Worm (Caenorhabditis elegans) whole organism, young adult: Measurements from ENCODE around the gene Y54G2A.16.

Experiments used
- B0019.2 ChIP-seq: fragments of 200-800 bp; sonication (Bioruptor generic); conservative IDR thresholded peaks from 2 replicates; pipeline ENCODE4 v1.3.6; 2022; ENCODE audit warnings: missing genetic modification reagents, missing genetic modification characterization, missing compliant biosample characterization
- C06A6.2 ChIP-seq: fragments of 200-800 bp; sonication (Bioruptor generic); conservative IDR thresholded peaks from 2 replicates; pipeline ENCODE4 v1.3.6; 2022; ENCODE audit warnings: missing genetic modification characterization, missing compliant biosample characterization
- F49E8.2 ChIP-seq: sonication (generic microtip); optimal IDR thresholded peaks from 3 replicates; lab custom pipeline; 2017; ENCODE audit warnings: missing genetic modification characterization, mild to moderate bottlenecking, missing compliant biosample characterization, antibody characterized with exemption, moderate library complexity; ENCODE audit not compliant: insufficient read depth
- Y53F4B.3 ChIP-seq: fragments of 200-800 bp; sonication (Bioruptor generic); IDR thresholded peaks from 2 replicates; pipeline ENCODE4 v1.3.6; 2022; ENCODE audit warnings: missing genetic modification reagents, missing genetic modification characterization, missing compliant biosample characterization
- Y53G8AR.9 ChIP-seq: fragments of 200-800 bp; sonication (Bioruptor generic); conservative IDR thresholded peaks from 2 replicates; pipeline ENCODE4 v1.3.6; 2022; ENCODE audit warnings: missing genetic modification reagents, missing genetic modification characterization, missing compliant biosample characterization
- Y79H2A.3 ChIP-seq: fragments of 200-800 bp; sonication (Bioruptor generic); conservative IDR thresholded peaks from 2 replicates; pipeline ENCODE4 v1.3.6; 2022; ENCODE audit warnings: missing genetic modification reagents, missing genetic modification characterization, missing compliant biosample characterization
- ZK185.1 ChIP-seq: sonication (generic microtip); optimal IDR thresholded peaks from 2 replicates; lab custom pipeline; 2016; ENCODE audit warnings: mild to moderate bottlenecking, missing genetic modification characterization, missing compliant biosample characterization; ENCODE audit not compliant: poor library complexity, severe bottlenecking
- atf-7 ChIP-seq: sonication (generic microtip); optimal IDR thresholded peaks from 2 replicates; lab custom pipeline; 2017; ENCODE audit warnings: mild to moderate bottlenecking, missing genetic modification characterization, missing compliant biosample characterization
- attf-3 ChIP-seq: fragments of 200-800 bp; sonication (Bioruptor generic); conservative IDR thresholded peaks from 2 replicates; pipeline ENCODE4 v1.3.6; 2022; ENCODE audit warnings: missing genetic modification reagents, missing genetic modification characterization, missing compliant biosample characterization
- attf-5 ChIP-seq: fragments of 200-800 bp; sonication (Bioruptor generic); optimal IDR thresholded peaks from 2 replicates; lab custom pipeline; 2018; ENCODE audit warnings: mild to moderate bottlenecking, missing genetic modification characterization, missing compliant biosample characterization
- attf-6 ChIP-seq: fragments of 200-800 bp; sonication (Bioruptor generic); IDR thresholded peaks from 2 replicates; pipeline ENCODE4 v1.3.6; 2022; ENCODE audit warnings: missing genetic modification reagents, missing genetic modification characterization, missing compliant biosample characterization
- bed-2 ChIP-seq: fragments of 200-800 bp; sonication (Bioruptor generic); IDR thresholded peaks from 2 replicates; pipeline ENCODE4 v1.3.6; 2022; ENCODE audit warnings: missing genetic modification reagents, missing genetic modification characterization, missing compliant biosample characterization
- ccch-3 ChIP-seq: fragments of 200-800 bp; sonication (Bioruptor generic); optimal IDR thresholded peaks from 2 replicates; lab custom pipeline; 2018; ENCODE audit warnings: mild to moderate bottlenecking, missing genetic modification characterization, missing compliant biosample characterization
- egl-18 ChIP-seq: fragments of 200-800 bp; sonication (Bioruptor generic); IDR thresholded peaks from 2 replicates; pipeline ENCODE4 v1.3.6; 2022; ENCODE audit warnings: missing genetic modification reagents, missing genetic modification characterization, missing compliant biosample characterization
- ekl-4 ChIP-seq: fragments of 200-800 bp; sonication (Bioruptor generic); IDR thresholded peaks from 2 replicates; pipeline ENCODE4 v1.3.6; 2022; ENCODE audit warnings: missing genetic modification reagents, missing genetic modification characterization, missing compliant biosample characterization
- ets-4 ChIP-seq: fragments of 200-800 bp; sonication (Bioruptor generic); optimal IDR thresholded peaks from 2 replicates; lab custom pipeline; 2018; ENCODE audit warnings: mild to moderate bottlenecking, missing genetic modification characterization, missing compliant biosample characterization
- gei-17 ChIP-seq: fragments of 200-800 bp; sonication (Bioruptor generic); optimal IDR thresholded peaks from 2 replicates; lab custom pipeline; 2018; ENCODE audit warnings: mild to moderate bottlenecking, missing genetic modification characterization, missing compliant biosample characterization
- hmg-1.2 ChIP-seq: fragments of 200-800 bp; sonication (Bioruptor generic); IDR thresholded peaks from 2 replicates; pipeline ENCODE4 v1.3.6; 2022; ENCODE audit warnings: missing genetic modification reagents, missing genetic modification characterization, missing compliant biosample characterization
- hrde-1 ChIP-seq: sonication (generic microtip); optimal IDR thresholded peaks from 2 replicates; lab custom pipeline; 2016; ENCODE audit warnings: missing genetic modification characterization, mild to moderate bottlenecking, missing compliant biosample characterization, moderate library complexity, missing genotype, missing genetic modification reagents, borderline replicate concordance
- let-526 ChIP-seq: fragments of 200-800 bp; sonication (Bioruptor generic); IDR thresholded peaks from 2 replicates; pipeline ENCODE4 v1.3.6; 2022; ENCODE audit warnings: missing genetic modification reagents, missing genetic modification characterization, missing compliant biosample characterization
- lin-26 ChIP-seq: fragments of 200-800 bp; sonication (Bioruptor generic); IDR thresholded peaks from 2 replicates; pipeline ENCODE4 v1.3.6; 2022; ENCODE audit warnings: missing genetic modification reagents, missing genetic modification characterization, missing compliant biosample characterization
- lin-35 ChIP-seq, 3 experiments: fragments of 150-350 bp in 2 of 3; sonication (generic microtip) in 1 of 3; optimal IDR thresholded peaks; 2 replicates each; lab custom pipeline; 2014 to 2018; ENCODE audit warnings: missing biosample characterization in 3 of 3, missing genetic modification characterization in 3 of 3, missing genetic modification reagents in 3 of 3
- madf-3 ChIP-seq: fragments of 200-800 bp; sonication (Bioruptor generic); IDR thresholded peaks from 2 replicates; pipeline ENCODE4 v1.3.6; 2022; ENCODE audit warnings: missing genetic modification reagents, missing genetic modification characterization, missing compliant biosample characterization
- mxl-1 ChIP-seq: sonication (generic microtip); optimal IDR thresholded peaks from 2 replicates; lab custom pipeline; 2016; ENCODE audit warnings: missing genetic modification characterization, missing compliant biosample characterization
- nhr-120 ChIP-seq: fragments of 200-800 bp; sonication (Bioruptor generic); IDR thresholded peaks from 2 replicates; pipeline ENCODE4 v1.3.6; 2022; ENCODE audit warnings: missing genetic modification characterization, missing compliant biosample characterization
- nhr-80 ChIP-seq: sonication (generic microtip); optimal IDR thresholded peaks from 2 replicates; lab custom pipeline; 2016; ENCODE audit warnings: missing genetic modification characterization, missing compliant biosample characterization
- rpc-1 ChIP-seq, 2 experiments: fragments of 150-350 bp in 1 of 2; sonication (generic microtip) in 1 of 2; optimal IDR thresholded peaks; 2 replicates each; lab custom pipeline; 2014 to 2018; ENCODE audit warnings: missing biosample characterization in 1 of 2, missing genetic modification characterization in 1 of 2, missing genetic modification reagents in 1 of 2, missing genotype in 1 of 2
- sdz-38 ChIP-seq: sonication (generic microtip); optimal IDR thresholded peaks from 2 replicates; lab custom pipeline; 2016; ENCODE audit warnings: missing genotype, missing genetic modification characterization, missing compliant biosample characterization
- sea-2 ChIP-seq: fragments of 200-800 bp; sonication (Bioruptor generic); IDR thresholded peaks from 2 replicates; pipeline ENCODE4 v1.3.6; 2022; ENCODE audit warnings: missing genetic modification characterization, missing compliant biosample characterization
- tbp1 ChIP-seq: fragments of 200-800 bp; sonication (Bioruptor generic); optimal IDR thresholded peaks from 2 replicates; lab custom pipeline; 2018; ENCODE audit warnings: mild to moderate bottlenecking, missing genetic modification characterization, missing compliant biosample characterization
- ztf-26 ChIP-seq: sonication (generic microtip); optimal IDR thresholded peaks from 2 replicates; lab custom pipeline; 2017; ENCODE audit warnings: missing genetic modification characterization, missing compliant biosample characterization

The Y54G2A.16 gene

DNA sequence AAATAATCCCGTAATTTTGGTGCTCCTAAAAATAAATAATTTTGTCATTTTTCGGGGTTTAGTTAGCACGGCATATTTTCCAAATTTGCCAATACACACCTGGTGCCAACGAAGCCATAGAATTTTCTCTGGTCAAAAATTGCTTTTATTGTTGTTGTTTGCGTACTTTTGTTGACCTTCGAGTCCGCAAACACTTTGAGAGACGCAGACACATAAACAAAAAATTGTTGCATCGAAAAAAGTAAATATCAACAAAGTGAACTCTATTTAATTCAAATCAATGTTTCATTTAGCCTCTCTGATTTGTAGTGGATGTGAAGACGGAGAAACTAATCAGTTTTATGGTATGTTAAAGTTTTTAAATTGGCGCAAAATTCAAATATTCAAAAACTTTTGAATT, 18.4 kb downstream of the Y54G2A.16 start, which contains the start of gene Y54G2A.40:
Gene Y54G2A.40 (plus strand): TSS at position 213 of the 400 bp plus-strand sequence.
- TF ChIP-seq nhr-80 (tag; lab: Kevin White, UChicago) = peak; percentile 6
- TF ChIP-seq attf-5 (GFP tag; lab: Kevin White, UChicago) = peak; percentile 55
- no peak for TF ChIP-seq hrde-1 (tag; lab: Kevin White, UChicago)
- TF ChIP-seq F49E8.2 (tag; lab: Kevin White, UChicago) = no peak
- TF ChIP-seq C06A6.2 (GFP tag; lab: Robert Waterston, UW) = no peak
- no peak for TF ChIP-seq bed-2
- peak; percentile 58 for TF ChIP-seq hmg-1.2

DNA sequence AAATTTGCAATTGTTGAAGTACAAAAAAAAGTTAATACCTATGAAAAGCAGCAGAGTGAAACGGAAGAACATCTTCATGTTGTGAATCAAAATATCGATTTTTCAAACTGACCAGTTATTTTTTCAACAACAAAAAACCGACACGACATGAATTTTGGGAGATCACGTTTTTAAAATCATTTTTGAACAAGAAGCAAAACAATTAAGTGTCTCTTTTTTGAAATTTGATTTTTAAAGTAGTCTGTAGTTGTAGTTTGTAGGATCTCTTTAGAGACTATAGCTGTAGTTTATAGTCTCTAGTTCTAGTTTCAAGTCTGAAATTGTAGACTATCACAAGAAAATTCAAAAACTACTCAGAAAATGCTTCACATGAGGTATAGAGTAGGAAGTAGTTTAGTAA, 20.8 kb downstream of the Y54G2A.16 start, which contains the start of gene Y54G2A.15:
Gene Y54G2A.15 (minus strand): TSS at position 101 of the 400 bp plus-strand sequence.
- TF ChIP-seq madf-3 = no peak
- TF ChIP-seq nhr-120 (GFP tag; lab: Robert Waterston, UW) = no peak
- TF ChIP-seq ekl-4 = no peak
- TF ChIP-seq atf-7 = no peak
- no peak for TF ChIP-seq lin-26 (GFP tag; lab: Robert Waterston, UW)
- TF ChIP-seq egl-18 (GFP tag; lab: Robert Waterston, UW) = no peak
- TF ChIP-seq sdz-38 (tag; lab: Kevin White, UChicago) = no peak
- no peak for TF ChIP-seq attf-3 (GFP tag; lab: Robert Waterston, UW)
- TF ChIP-seq Y53F4B.3 (GFP tag; lab: Robert Waterston, UW) = no peak
- TF ChIP-seq mxl-1 (tag; lab: Kevin White, UChicago) = no peak
- TF ChIP-seq lin-35 (GFP tag; optimal IDR thresholded peaks at IDR 0.05; lab: Kevin White, UChicago) = no peak
- no peak for TF ChIP-seq let-526
- TF ChIP-seq rpc-1 (optimal IDR thresholded peaks at IDR 0.05; lab: Kevin White, UChicago) = no peak
- no peak for TF ChIP-seq rpc-1 (tag; optimal IDR thresholded peaks at IDR 0.05; lab: Kevin White, UChicago)
- no peak for TF ChIP-seq Y53G8AR.9 (GFP tag; lab: Robert Waterston, UW)
- no peak for TF ChIP-seq ZK185.1 (tag; lab: Kevin White, UChicago)
- TF ChIP-seq ets-4 (GFP tag; lab: Kevin White, UChicago) = no peak
- TF ChIP-seq tbp1 (GFP tag; lab: Kevin White, UChicago) = no peak
- no peak for TF ChIP-seq ccch-3
- TF ChIP-seq gei-17 (GFP tag; lab: Kevin White, UChicago) = no peak
- TF ChIP-seq Y79H2A.3 (GFP tag; lab: Robert Waterston, UW) = no peak

DNA sequence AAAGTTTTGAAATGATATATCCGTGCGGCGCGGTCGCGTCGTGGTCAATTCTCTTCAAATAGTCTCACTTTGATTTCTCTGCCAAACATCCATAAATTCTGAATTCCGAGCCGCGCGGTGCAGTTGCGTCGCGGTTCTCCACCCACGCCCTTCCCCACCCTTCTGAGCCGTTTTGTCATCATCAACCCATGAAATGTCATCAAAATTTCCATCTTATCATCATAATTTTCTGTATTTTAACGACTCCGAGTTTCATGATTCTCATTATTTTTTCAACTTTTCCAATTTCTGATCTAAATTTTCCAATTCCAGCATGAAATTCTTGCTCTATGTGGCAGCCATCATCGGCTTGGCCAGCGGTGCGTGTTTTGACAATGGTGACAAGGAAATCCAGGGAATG, 22.5 kb downstream of the Y54G2A.16 start, which contains the start of gene clec-84:
Gene clec-84 (plus strand): TSS at position 301 of the 400 bp plus-strand sequence.
- TF ChIP-seq nhr-80 (tag; lab: Kevin White, UChicago) = no peak
- TF ChIP-seq attf-6 (GFP tag; lab: Robert Waterston, UW) = no peak
- TF ChIP-seq egl-18 (GFP tag; lab: Robert Waterston, UW) = no peak

DNA sequence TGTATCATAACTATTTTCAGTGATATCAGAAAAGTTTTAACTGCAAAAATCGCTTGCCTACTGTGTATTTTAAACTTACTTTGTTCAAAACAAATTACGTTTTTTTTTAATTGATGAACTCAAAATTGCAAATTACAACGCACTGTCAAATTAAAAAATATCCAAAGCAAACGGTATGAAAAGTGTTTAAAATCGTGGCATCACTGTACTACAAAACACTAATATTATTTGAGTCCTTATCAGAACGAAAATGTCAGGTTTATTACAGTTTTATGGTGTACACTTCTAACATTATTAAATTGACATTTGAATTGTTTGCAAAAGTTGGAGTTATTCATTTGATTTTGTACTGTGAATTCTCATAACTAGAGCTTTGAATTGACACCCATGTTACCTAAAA, 23.4 kb downstream of the Y54G2A.16 start, which contains the start of gene clec-83:
Gene clec-83 (minus strand): TSS at position 213 of the 400 bp plus-strand sequence.
- no peak for TF ChIP-seq sea-2 (GFP tag; lab: Robert Waterston, UW)
- TF ChIP-seq nhr-80 (tag; lab: Kevin White, UChicago) = peak; percentile 62

DNA sequence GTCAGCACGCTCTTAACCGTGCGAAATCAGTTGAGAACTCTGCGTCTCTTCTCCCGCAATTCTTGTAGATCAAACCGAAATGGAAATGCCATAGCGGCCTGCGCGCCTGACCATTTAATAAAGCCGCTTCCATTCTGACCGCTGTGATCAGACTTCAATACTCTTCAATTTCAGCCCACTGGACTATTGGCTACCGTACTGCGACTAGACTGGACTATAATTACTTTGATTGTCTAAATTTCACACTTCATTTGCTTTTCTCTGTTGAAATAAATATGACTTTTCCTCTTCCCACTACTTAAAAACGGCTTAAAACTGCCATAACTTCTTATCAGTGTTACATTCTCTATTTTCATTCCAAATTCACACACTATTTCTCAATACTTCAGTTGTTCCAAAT, 26.3 kb downstream of the Y54G2A.16 start, which contains the start of gene Y54G2A.7:
Gene Y54G2A.7 (plus strand): TSS at position 301 of the 400 bp plus-strand sequence.
- TF ChIP-seq nhr-80 (tag; lab: Kevin White, UChicago) = peak; percentile 13
- TF ChIP-seq B0019.2 (GFP tag; lab: Robert Waterston, UW) = no peak
- no peak for TF ChIP-seq ztf-26
